Worm (Caenorhabditis elegans): ENCODE results near the gene Y48B6A.1.

The Y48B6A.1 gene

DNA sequence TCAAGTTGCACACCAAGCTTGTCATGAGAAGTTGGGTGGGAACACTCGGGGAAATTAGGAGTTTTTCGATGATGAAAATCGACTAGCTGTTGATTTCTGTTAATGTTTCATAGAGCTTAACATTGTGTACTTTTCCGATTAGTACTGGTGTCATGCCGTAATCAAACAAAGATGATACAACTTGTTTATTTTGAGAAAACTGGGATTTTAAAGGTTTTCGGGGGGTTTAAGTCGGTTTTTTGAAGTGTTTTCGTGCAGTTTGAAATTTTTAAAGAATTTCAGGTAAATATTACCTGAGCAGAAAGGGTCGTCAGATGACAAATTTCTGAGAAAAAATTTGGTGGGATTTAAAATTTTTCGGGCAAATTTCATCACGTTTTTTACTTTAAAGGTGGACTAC is 17.4 kb upstream of the Y48B6A.1 start, which contains the start of gene eat-2:
Gene eat-2, minus strand, starts transcription at position 101 of the 400 bp plus-strand sequence.
- TF ChIP-seq lsy-2 (tag; optimal IDR thresholded peaks at IDR 0.05) (no peak), nhr-12 (tag; optimal IDR thresholded peaks at IDR 0.05) (no peak), cnd-1 (tag; optimal IDR thresholded peaks at IDR 0.05) (no peak), mab-5 (tag; optimal IDR thresholded peaks at IDR 0.05) (no peak), hlh-1 (tag; optimal IDR thresholded peaks at IDR 0.05) (no peak), nhr-2 (tag; optimal IDR thresholded peaks at IDR 0.05) (no peak), drap-1 (GFP tag; optimal IDR thresholded peaks at IDR 0.05) (no peak), ceh-43 (GFP tag; optimal IDR thresholded peaks at IDR 0.05) (no peak), lin-13 (tag; optimal IDR thresholded peaks at IDR 0.05) (no peak), ceh-39 (tag; optimal IDR thresholded peaks at IDR 0.05) (no peak), unc-120 (tag; optimal IDR thresholded peaks at IDR 0.05; ENCODE audit: poor library complexity, severe bottlenecking) (no peak), unc-62 (GFP tag; optimal IDR thresholded peaks at IDR 0.05) (no peak), blmp-1 (tag; optimal IDR thresholded peaks at IDR 0.05) (no peak), ztf-11 (tag; optimal IDR thresholded peaks at IDR 0.05) (no peak), mls-2 (tag; optimal IDR thresholded peaks at IDR 0.05) (no peak), elt-1 (tag; optimal IDR thresholded peaks at IDR 0.05; ENCODE audit: borderline replicate concordance, insufficient read depth) (no peak), M03D4.4 (tag; optimal IDR thresholded peaks at IDR 0.05) (no peak), flh-1 (GFP tag; optimal IDR thresholded peaks at IDR 0.05) (no peak)

DNA sequence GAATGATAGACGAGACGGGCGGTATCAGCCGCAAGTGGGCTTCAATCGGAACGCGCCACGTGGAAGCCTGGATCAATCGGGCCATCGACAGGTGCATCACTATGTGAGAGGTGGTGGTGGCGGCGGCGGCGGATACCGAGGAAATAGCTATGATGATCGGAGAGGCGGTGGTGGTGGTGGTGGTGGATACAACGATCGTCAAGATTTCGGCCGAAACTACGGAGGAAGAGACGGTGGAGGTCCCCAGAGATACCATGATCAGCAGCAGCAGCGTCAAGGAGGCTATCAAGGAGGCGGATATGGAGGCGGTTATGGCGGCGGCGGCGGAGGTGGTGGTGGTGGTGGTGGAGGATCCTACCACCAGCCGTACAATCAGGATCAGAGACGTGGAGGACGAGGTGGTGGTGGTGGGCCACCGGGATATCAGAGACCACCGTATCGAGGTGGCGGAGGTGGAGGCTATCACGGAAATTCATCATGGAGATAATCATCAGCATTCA is 11.3 kb upstream of the Y48B6A.1 start:
- TF ChIP-seq drap-1 (GFP tag; optimal IDR thresholded peaks at IDR 0.05) (no peak), ztf-11 (tag; optimal IDR thresholded peaks at IDR 0.05) (no peak), blmp-1 (tag; optimal IDR thresholded peaks at IDR 0.05) (no peak), nhr-76 (tag; optimal IDR thresholded peaks at IDR 0.05) (no peak), sem-2 (GFP tag; optimal IDR thresholded peaks at IDR 0.05) (no peak), ham-2 (GFP tag; optimal IDR thresholded peaks at IDR 0.05) (no peak), unc-62 (GFP tag; optimal IDR thresholded peaks at IDR 0.05) (no peak), nhr-28 (tag; optimal IDR thresholded peaks at IDR 0.05) (no peak), nhr-12 (tag; optimal IDR thresholded peaks at IDR 0.05) (no peak), lin-13 (tag; optimal IDR thresholded peaks at IDR 0.05) (no peak), pha-4 (tag; optimal IDR thresholded peaks at IDR 0.05) (no peak), zip-8 (tag; optimal IDR thresholded peaks at IDR 0.05) (no peak), sptf-1 (tag; optimal IDR thresholded peaks at IDR 0.05) (no peak), nhr-237 (tag; optimal IDR thresholded peaks at IDR 0.05) (no peak), nhr-2 (tag; optimal IDR thresholded peaks at IDR 0.05) (no peak), M03D4.4 (tag; optimal IDR thresholded peaks at IDR 0.05) (no peak), unc-39 (tag; optimal IDR thresholded peaks at IDR 0.05) (no peak), bed-3 (GFP tag; optimal IDR thresholded peaks at IDR 0.05) (no peak), unc-120 (tag; optimal IDR thresholded peaks at IDR 0.05; ENCODE audit: poor library complexity, severe bottlenecking) (no peak)

DNA sequence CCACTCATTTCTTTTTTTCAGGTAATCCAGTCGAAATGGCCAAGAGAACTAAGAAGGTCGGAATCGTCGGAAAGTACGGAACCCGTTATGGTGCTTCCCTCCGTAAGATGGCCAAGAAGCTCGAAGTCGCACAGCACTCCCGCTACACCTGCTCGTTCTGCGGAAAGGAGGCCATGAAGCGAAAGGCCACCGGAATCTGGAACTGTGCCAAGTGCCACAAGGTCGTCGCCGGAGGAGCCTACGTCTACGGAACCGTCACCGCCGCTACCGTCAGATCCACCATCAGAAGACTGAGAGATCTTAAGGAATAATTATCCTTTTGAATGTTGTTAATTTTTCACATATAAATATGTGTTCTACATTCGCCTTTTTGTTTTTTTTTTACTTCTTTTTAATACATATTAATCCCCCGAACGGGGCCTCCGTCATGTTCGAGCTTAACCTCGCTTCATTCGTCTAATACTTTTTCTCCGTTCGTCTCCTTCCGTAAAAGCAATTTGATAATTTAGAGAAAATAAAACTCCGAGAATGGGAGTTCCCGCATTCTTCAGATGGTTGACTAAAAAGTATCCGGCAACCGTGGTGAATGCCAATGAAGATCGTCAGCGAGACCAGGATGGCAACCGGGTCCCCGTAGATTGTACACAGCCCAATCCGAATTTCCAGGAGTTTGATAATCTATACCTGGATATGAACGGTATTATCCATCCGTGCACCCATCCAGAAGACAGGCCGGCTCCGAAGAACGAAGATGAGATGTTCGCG is 1.3 kb upstream of the Y48B6A.1 start, which contains the start of the genes rpl-43 and xrn-2:
Gene rpl-43, plus strand, starts transcription at position 36 of the 765 bp plus-strand sequence.
Gene xrn-2, plus strand, starts transcription at position 510 of the 765 bp plus-strand sequence.
- TF ChIP-seq nhr-12 (tag; optimal IDR thresholded peaks at IDR 0.05) (no peak), sem-2 (GFP tag; optimal IDR thresholded peaks at IDR 0.05) (no peak), nhr-76 (tag; optimal IDR thresholded peaks at IDR 0.05) (no peak), nhr-237 (tag; optimal IDR thresholded peaks at IDR 0.05) (no peak), lin-32 (GFP tag; optimal IDR thresholded peaks at IDR 0.05) (no peak), unc-62 (GFP tag; optimal IDR thresholded peaks at IDR 0.05) (no peak), elt-3 (tag; optimal IDR thresholded peaks at IDR 0.05) (no peak), sptf-1 (tag; optimal IDR thresholded peaks at IDR 0.05) (no peak), lin-13 (tag; optimal IDR thresholded peaks at IDR 0.05) (no peak), tbx-8 (GFP tag; optimal IDR thresholded peaks at IDR 0.05) (no peak), ceh-83 (GFP tag; optimal IDR thresholded peaks at IDR 0.05) (no peak), unc-39 (tag; optimal IDR thresholded peaks at IDR 0.05) (no peak), zip-8 (tag; optimal IDR thresholded peaks at IDR 0.05) (no peak)

- TF ChIP-seq zip-8 (tag; optimal IDR thresholded peaks at IDR 0.05) (no peak), lsy-2 (tag; optimal IDR thresholded peaks at IDR 0.05) (no peak), ces-1 (GFP tag; optimal IDR thresholded peaks at IDR 0.05) (no peak), ham-2 (GFP tag; optimal IDR thresholded peaks at IDR 0.05) (no peak), sem-2 (GFP tag; optimal IDR thresholded peaks at IDR 0.05) (no peak), hlh-1 (tag; optimal IDR thresholded peaks at IDR 0.05) (no peak), drap-1 (GFP tag; optimal IDR thresholded peaks at IDR 0.05) (no peak), snpc-4 (tag; optimal IDR thresholded peaks at IDR 0.05) (no peak), nhr-2 (tag; optimal IDR thresholded peaks at IDR 0.05) (no peak), unc-39 (tag; optimal IDR thresholded peaks at IDR 0.05) (no peak), unc-62 (GFP tag; optimal IDR thresholded peaks at IDR 0.05) (no peak)
These were observed 1.9 kb downstream of the Y48B6A.1 start for ce11 chrII:14152274-14152673.

Measured in whole organism, mixed stage, embryonic.